Worm (Caenorhabditis elegans) whole organism, L4/young adult: ENCODE data around the gene rpl-16.

Experiments used
- W03F9.2 ChIP-seq: fragments of 150-350 bp; optimal IDR thresholded peaks from 2 replicates; lab custom pipeline; 2014; ENCODE audit warnings: missing biosample characterization, missing genetic modification characterization
- him-1 ChIP-seq: sonication (generic microtip); optimal IDR thresholded peaks from 2 replicates; lab custom pipeline; 2016; ENCODE audit warnings: missing genotype, missing genetic modification reagents, missing genetic modification characterization, missing compliant biosample characterization

DNA sequence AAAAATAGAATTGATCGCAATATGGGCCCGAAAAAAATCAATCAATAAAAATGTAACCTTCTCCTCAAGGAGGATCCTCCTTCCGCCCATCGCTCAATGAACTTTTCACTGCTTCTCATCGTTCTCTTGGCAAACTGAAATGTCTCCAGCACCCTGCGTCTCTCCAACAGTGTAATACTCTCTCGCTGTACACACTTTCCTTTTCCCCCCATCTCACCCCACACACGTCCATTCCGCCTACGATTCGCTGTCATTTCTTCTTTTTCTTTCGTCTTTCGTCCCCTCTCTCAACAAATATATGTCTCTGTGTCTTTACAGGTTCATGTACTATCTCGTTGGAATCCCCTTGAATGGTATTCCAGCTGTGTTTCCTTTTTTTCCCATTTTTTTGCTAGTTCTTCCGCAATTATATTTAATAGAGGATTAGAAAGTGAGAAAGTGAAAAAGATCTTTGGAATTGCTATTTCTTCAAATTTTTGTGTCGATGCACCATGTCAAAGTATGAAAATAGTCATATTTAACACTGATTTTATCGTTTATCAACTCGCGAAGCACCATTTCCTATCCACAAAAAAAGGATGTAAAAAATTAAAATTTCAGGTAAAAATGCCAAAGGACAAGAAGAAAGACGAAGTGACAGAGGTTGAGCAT is 31.9 kb downstream of the rpl-16 start, which contains the start of gene rsu-1:
- TF ChIP-seq W03F9.2 (tag; lab: Kevin White, UChicago) = no peak
- no peak for TF ChIP-seq him-1
